Worm (Caenorhabditis elegans): ENCODE measurements around the gene skr-21.

- TF ChIP-seq flh-1 (GFP tag; optimal IDR thresholded peaks at IDR 0.05), result no peak
- no peak for TF ChIP-seq blmp-1 (tag; optimal IDR thresholded peaks at IDR 0.05)
- TF ChIP-seq lin-13 (tag; optimal IDR thresholded peaks at IDR 0.05), result no peak
Observed at ce11 chrX:13221357-13221756, 5.1 kb downstream of the skr-21 start, which contains the start of gene asp-4.
